Fruit fly (Drosophila melanogaster): ENCODE measurements around the gene Atg18b.
A peak's percentile ranks its signal among the peaks of the same experiment; 100 is the strongest.

- TF ChIP-seq CG17806 (tag; optimal IDR thresholded peaks at IDR 0.05): peak; percentile 52
- peak; percentile 39 for TF ChIP-seq CG32121 (GFP tag; IDR thresholded peaks at IDR 0.05)
- no peak for TF ChIP-seq CG34367 (tag; optimal IDR thresholded peaks at IDR 0.05)
- TF ChIP-seq D1 (tag; optimal IDR thresholded peaks at IDR 0.05): no peak
- peak; percentile 62 for TF ChIP-seq CG9948 (tag; optimal IDR thresholded peaks at IDR 0.05)
- TF ChIP-seq rn (GFP tag; IDR thresholded peaks at IDR 0.05): no peak
- TF ChIP-seq CG14655 (GFP tag; optimal IDR thresholded peaks at IDR 0.05): no peak
- peak; percentile 71 for TF ChIP-seq fd96Ca (GFP tag; IDR thresholded peaks at IDR 0.05)
These were observed 51.8 kb downstream of the Atg18b start, which contains the start of the genes mAcon1, CG43345 and CG43346 for dm6 chr2L:21168295-21169159.

All from whole organism, pupa.